Worm (Caenorhabditis elegans): ENCODE results near the gene F54D5.4.

The F54D5.4 gene

DNA sequence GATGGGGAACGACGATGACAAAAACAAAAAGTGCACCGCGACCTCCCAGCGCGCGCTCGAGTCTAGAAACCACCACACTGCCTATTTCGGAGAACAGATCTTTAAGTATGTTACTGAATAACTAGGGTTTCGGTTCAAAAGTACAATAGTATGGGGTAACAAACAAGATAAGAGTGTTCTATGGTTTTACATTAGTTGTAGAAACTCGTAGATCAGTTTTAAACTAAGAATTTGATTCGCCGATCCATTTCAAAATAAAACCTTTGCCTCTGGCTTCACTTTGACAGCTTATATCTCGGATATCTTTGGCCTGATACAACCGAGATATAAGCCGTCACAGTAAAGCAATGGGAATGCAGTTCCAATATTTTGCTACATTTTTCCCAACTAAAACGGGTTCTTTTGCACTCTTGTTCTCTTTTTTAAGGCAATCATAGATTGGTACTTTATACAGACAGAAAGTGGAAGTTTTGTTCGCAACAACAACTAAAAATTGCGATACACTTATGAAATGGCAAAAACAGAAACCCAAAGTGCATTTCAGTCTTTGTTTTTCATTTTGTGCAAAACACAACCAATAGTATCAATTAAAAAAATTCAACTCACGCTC is 46.8 kb downstream of the F54D5.4 start:
- TF ChIP-seq nhr-23 (tag; optimal IDR thresholded peaks at IDR 0.05) (peak; percentile 88), ztf-11 (tag; optimal IDR thresholded peaks at IDR 0.05) (no peak)

DNA sequence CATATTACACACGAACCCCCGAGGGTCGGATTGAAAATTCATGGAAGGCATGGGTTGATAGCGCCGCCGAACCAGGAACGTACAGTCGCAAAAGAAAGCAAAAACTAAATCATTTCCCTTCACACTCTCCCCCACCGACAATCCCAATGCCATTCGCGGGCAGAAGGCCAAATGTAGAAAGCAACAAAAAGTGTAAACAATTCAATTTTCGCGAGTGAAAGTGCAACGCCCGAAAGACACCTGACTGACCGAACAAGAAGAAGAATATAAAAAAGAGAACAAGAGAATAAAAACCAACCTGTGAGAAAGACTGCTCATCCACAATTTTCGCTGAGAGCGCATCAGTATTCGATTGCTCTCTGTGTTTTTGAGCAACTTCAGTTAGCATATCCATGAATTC is 48.1 kb downstream of the F54D5.4 start:
- TF ChIP-seq ama-1 (optimal IDR thresholded peaks at IDR 0.05) (peak; percentile 72), pqm-1 (tag; optimal IDR thresholded peaks at IDR 0.05) (no peak), nhr-23 (tag; optimal IDR thresholded peaks at IDR 0.05) (peak; percentile 38), ceh-9 (tag; optimal IDR thresholded peaks at IDR 0.05) (no peak), egl-27 (tag; optimal IDR thresholded peaks at IDR 0.05) (peak; percentile 25), nfya-1 (tag; optimal IDR thresholded peaks at IDR 0.05; ENCODE audit: insufficient read depth) (peak; percentile 35), fkh-2 (tag; optimal IDR thresholded peaks at IDR 0.05) (no peak), unc-62 (GFP tag; optimal IDR thresholded peaks at IDR 0.05) (no peak), nhr-28 (tag; optimal IDR thresholded peaks at IDR 0.05) (no peak), pha-4 (tag; optimal IDR thresholded peaks at IDR 0.05) (peak; percentile 67), R02D3.7 (tag; optimal IDR thresholded peaks at IDR 0.05) (peak; percentile 16), ceh-28 (tag; optimal IDR thresholded peaks at IDR 0.05) (no peak), nhr-25 (tag; optimal IDR thresholded peaks at IDR 0.05) (peak; percentile 94), tbx-2 (tag; optimal IDR thresholded peaks at IDR 0.05) (no peak)

DNA sequence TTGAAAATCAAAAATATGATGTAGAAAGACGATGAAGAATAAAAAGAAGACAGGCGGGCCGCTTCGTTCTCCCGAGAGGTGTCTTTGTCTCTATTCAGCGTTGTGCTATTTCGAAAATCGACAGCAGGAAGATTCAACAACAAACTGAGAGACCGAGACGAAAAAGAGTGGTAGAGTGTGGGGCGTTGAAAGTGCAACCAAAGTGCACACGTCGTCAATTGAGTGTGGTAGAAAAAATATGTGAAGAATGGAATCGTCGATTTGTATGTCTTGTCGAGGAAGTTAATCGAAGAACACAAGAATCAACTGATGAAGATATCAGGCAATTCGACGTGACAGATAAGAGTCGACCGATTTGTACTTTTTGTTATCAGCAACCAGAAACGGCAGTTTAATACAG is 49.6 kb downstream of the F54D5.4 start:
- TF ChIP-seq nhr-25 (tag; optimal IDR thresholded peaks at IDR 0.05) (peak; percentile 90), pqm-1 (tag; optimal IDR thresholded peaks at IDR 0.05) (peak; percentile 91), sea-2 (GFP tag; optimal IDR thresholded peaks at IDR 0.05) (no peak), fkh-10 (GFP tag; optimal IDR thresholded peaks at IDR 0.05) (no peak), nhr-23 (tag; optimal IDR thresholded peaks at IDR 0.05) (peak; percentile 72), daf-12 (tag; optimal IDR thresholded peaks at IDR 0.05) (peak; percentile 69), ztf-4 (tag; optimal IDR thresholded peaks at IDR 0.05) (no peak), fos-1 (tag; optimal IDR thresholded peaks at IDR 0.05) (no peak), jun-1 (tag; optimal IDR thresholded peaks at IDR 0.05) (peak; percentile 58), pha-4 (tag; optimal IDR thresholded peaks at IDR 0.05) (peak; percentile 79), ama-1 (optimal IDR thresholded peaks at IDR 0.05) (peak; percentile 62), lin-39 (tag; optimal IDR thresholded peaks at IDR 0.05) (peak; percentile 58), nhr-12 (tag; optimal IDR thresholded peaks at IDR 0.05) (no peak), elt-3 (tag; optimal IDR thresholded peaks at IDR 0.05) (peak in 1 of 3 experiments; percentile 30), snpc-4 (tag; optimal IDR thresholded peaks at IDR 0.05) (peak; percentile 3), nhr-76 (tag; optimal IDR thresholded peaks at IDR 0.05) (peak; percentile 88), elt-2 (tag; optimal IDR thresholded peaks at IDR 0.05) (peak; percentile 95), R02D3.7 (tag; optimal IDR thresholded peaks at IDR 0.05) (peak; percentile 0), ceh-82 (tag; optimal IDR thresholded peaks at IDR 0.05) (no peak), mdl-1 (tag; optimal IDR thresholded peaks at IDR 0.05) (peak; percentile 53), nhr-43 (tag; optimal IDR thresholded peaks at IDR 0.05; ENCODE audit: poor library complexity, severe bottlenecking) (peak; percentile 89), unc-62 (GFP tag; optimal IDR thresholded peaks at IDR 0.05) (peak; percentile 83), nfya-1 (tag; optimal IDR thresholded peaks at IDR 0.05; ENCODE audit: insufficient read depth) (peak; percentile 78), aly-2 (tag; optimal IDR thresholded peaks at IDR 0.05) (no peak), fkh-2 (tag; optimal IDR thresholded peaks at IDR 0.05) (no peak), ceh-28 (tag; optimal IDR thresholded peaks at IDR 0.05) (no peak), tbx-2 (tag; optimal IDR thresholded peaks at IDR 0.05) (no peak), lsy-12 (tag; optimal IDR thresholded peaks at IDR 0.05) (no peak), egl-27 (tag; optimal IDR thresholded peaks at IDR 0.05) (peak; percentile 22), skn-1 (tag; optimal IDR thresholded peaks at IDR 0.05) (peak; percentile 8), hmg-11 (tag; optimal IDR thresholded peaks at IDR 0.05) (peak; percentile 40), eor-1 (tag; optimal IDR thresholded peaks at IDR 0.05) (no peak)

DNA sequence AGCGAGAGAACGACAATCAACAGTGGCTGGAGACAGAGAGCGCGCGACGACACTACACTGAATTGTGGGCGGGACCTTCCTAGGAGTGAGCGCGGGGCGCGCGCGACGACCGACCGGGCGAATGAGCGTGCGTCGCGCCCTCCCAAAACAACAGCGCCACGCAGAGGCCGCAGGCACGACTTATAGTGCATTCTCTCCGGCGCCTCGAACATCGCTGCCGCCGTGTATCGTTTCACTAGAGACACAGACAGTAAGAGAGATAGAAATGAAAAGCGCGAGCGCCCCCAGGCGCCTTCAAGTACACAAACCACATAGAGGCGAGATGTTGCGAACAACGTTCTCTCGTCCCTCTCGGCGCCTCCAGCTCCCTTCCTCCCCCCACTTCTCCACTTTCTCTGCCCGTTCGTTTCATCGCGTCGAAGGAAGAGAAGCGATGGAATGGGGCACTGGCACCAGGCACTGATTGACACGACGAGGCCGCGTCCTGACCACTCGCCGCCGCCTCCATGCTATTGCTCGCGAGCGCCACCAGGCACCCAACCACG is 50.3 kb downstream of the F54D5.4 start:
- TF ChIP-seq jun-1 (tag; optimal IDR thresholded peaks at IDR 0.05) (peak; percentile 75), ama-1 (optimal IDR thresholded peaks at IDR 0.05) (no peak), ztf-11 (tag; optimal IDR thresholded peaks at IDR 0.05) (no peak), lin-39 (tag; optimal IDR thresholded peaks at IDR 0.05) (peak; percentile 4), nfya-1 (tag; optimal IDR thresholded peaks at IDR 0.05; ENCODE audit: insufficient read depth) (peak; percentile 95), aly-2 (tag; optimal IDR thresholded peaks at IDR 0.05) (no peak), daf-12 (tag; optimal IDR thresholded peaks at IDR 0.05) (peak; percentile 76), mml-1 (tag; optimal IDR thresholded peaks at IDR 0.05) (no peak), elt-3 (tag; optimal IDR thresholded peaks at IDR 0.05) (peak in 1 of 3 experiments; percentile 42), skn-1 (tag; optimal IDR thresholded peaks at IDR 0.05) (peak; percentile 15), lsy-12 (tag; optimal IDR thresholded peaks at IDR 0.05) (peak; percentile 54), ceh-16 (tag; optimal IDR thresholded peaks at IDR 0.05) (no peak), fkh-10 (GFP tag; optimal IDR thresholded peaks at IDR 0.05) (no peak), fkh-2 (tag; optimal IDR thresholded peaks at IDR 0.05) (no peak), egl-5 (tag; optimal IDR thresholded peaks at IDR 0.05) (peak; percentile 51), elt-2 (tag; optimal IDR thresholded peaks at IDR 0.05) (peak; percentile 81), nhr-25 (tag; optimal IDR thresholded peaks at IDR 0.05) (peak; percentile 81), nhr-237 (tag; optimal IDR thresholded peaks at IDR 0.05) (no peak), nhr-12 (tag; optimal IDR thresholded peaks at IDR 0.05) (no peak), tbx-2 (tag; optimal IDR thresholded peaks at IDR 0.05) (peak; percentile 77), pqm-1 (tag; optimal IDR thresholded peaks at IDR 0.05) (peak; percentile 47), egl-27 (tag; optimal IDR thresholded peaks at IDR 0.05) (peak; percentile 69), ceh-82 (tag; optimal IDR thresholded peaks at IDR 0.05) (peak; percentile 55), R02D3.7 (tag; optimal IDR thresholded peaks at IDR 0.05) (peak; percentile 41), lin-15B (tag; optimal IDR thresholded peaks at IDR 0.05) (peak; percentile 45), hmg-11 (tag; optimal IDR thresholded peaks at IDR 0.05) (peak; percentile 87), nhr-11 (tag; optimal IDR thresholded peaks at IDR 0.05) (peak; percentile 18), snpc-4 (tag; optimal IDR thresholded peaks at IDR 0.05) (peak; percentile 80), mdl-1 (tag; optimal IDR thresholded peaks at IDR 0.05) (peak; percentile 41)
